Fruit fly (Drosophila melanogaster) whole organism, prepupa: ENCODE measurements around the gene Acbp6.

ENCODE experiments used
- Blimp-1 ChIP-seq: fragments of 200-800 bp; sonication (Bioruptor generic); optimal IDR thresholded peaks from 3 replicates; lab custom pipeline; 2017; ENCODE audit warnings: missing biosample characterization, missing genetic modification characterization, mild to moderate bottlenecking, moderate library complexity, missing genetic modification reagents
- CG10631 ChIP-seq: fragments of 200-800 bp; sonication (Bioruptor generic); optimal IDR thresholded peaks from 2 replicates; lab custom pipeline; 2016; ENCODE audit warnings: missing biosample characterization, missing genetic modification characterization
- CG10669 ChIP-seq: fragments of 200-800 bp; sonication (Bioruptor generic); optimal IDR thresholded peaks from 3 replicates; lab custom pipeline; 2018; ENCODE audit warnings: missing biosample characterization, mild to moderate bottlenecking, missing genetic modification characterization, moderate library complexity
- CG11294 ChIP-seq: fragments of 200-800 bp; sonication (Bioruptor generic); IDR thresholded peaks from 2 replicates; pipeline ENCODE4 v1.3.6; 2022; ENCODE audit warnings: missing biosample characterization, missing genetic modification characterization
- CG11902 ChIP-seq: fragments of 200-800 bp; sonication (Bioruptor generic); optimal IDR thresholded peaks from 3 replicates; lab custom pipeline; 2016; ENCODE audit warnings: missing biosample characterization, missing genetic modification characterization
- CG15336 ChIP-seq: fragments of 200-800 bp; sonication (Bioruptor generic); IDR thresholded peaks from 2 replicates; pipeline ENCODE4 v1.3.6; 2022; ENCODE audit warnings: missing biosample characterization, missing genetic modification characterization
- CG1621 ChIP-seq: fragments of 200-800 bp; sonication (Bioruptor generic); optimal IDR thresholded peaks from 3 replicates; lab custom pipeline; 2018; ENCODE audit warnings: missing biosample characterization, mild to moderate bottlenecking, missing genetic modification characterization
- CG16779 ChIP-seq: fragments of 200-800 bp; sonication (Bioruptor generic); optimal IDR thresholded peaks from 3 replicates; lab custom pipeline; 2017; ENCODE audit warnings: missing biosample characterization, mild to moderate bottlenecking, missing genetic modification characterization
- CG3032 ChIP-seq: fragments of 200-800 bp; optimal IDR thresholded peaks from 2 replicates; lab custom pipeline; 2019; ENCODE audit warnings: missing biosample characterization, mild to moderate bottlenecking, missing genetic modification characterization, moderate library complexity
- CG32006 ChIP-seq: fragments of 200-800 bp; sonication (Bioruptor generic); optimal IDR thresholded peaks from 3 replicates; lab custom pipeline; 2017; ENCODE audit warnings: missing biosample characterization, mild to moderate bottlenecking, missing genetic modification characterization
- CG3919 ChIP-seq: fragments of 200-800 bp; sonication (Bioruptor generic); optimal IDR thresholded peaks from 3 replicates; lab custom pipeline; 2016; ENCODE audit warnings: missing biosample characterization, missing genetic modification characterization
- CG4318 ChIP-seq: fragments of 200-800 bp; sonication (Bioruptor generic); optimal IDR thresholded peaks from 3 replicates; lab custom pipeline; 2017; ENCODE audit warnings: missing biosample characterization, mild to moderate bottlenecking, missing genetic modification characterization
- CG6163 ChIP-seq: fragments of 200-800 bp; sonication (Bioruptor generic); IDR thresholded peaks from 3 replicates; pipeline ENCODE4 v1.3.6; 2022; ENCODE audit warnings: missing biosample characterization, missing genetic modification characterization
- CG6276 ChIP-seq: fragments of 200-800 bp; sonication (Bioruptor generic); optimal IDR thresholded peaks from 2 replicates; lab custom pipeline; 2017; ENCODE audit warnings: missing biosample characterization, mild to moderate bottlenecking, missing genetic modification characterization
- CG6792 ChIP-seq: fragments of 200-800 bp; sonication (Bioruptor generic); optimal IDR thresholded peaks from 3 replicates; lab custom pipeline; 2016; ENCODE audit warnings: missing biosample characterization, missing genetic modification characterization
- CG6808 ChIP-seq: fragments of 200-800 bp; sonication (Bioruptor generic); optimal IDR thresholded peaks from 3 replicates; lab custom pipeline; 2017; ENCODE audit warnings: missing biosample characterization, missing genetic modification characterization, mild to moderate bottlenecking, moderate library complexity, missing genetic modification reagents
- CG6854 ChIP-seq: fragments of 200-800 bp; sonication (Bioruptor generic); optimal IDR thresholded peaks from 2 replicates; lab custom pipeline; 2017; ENCODE audit warnings: missing biosample characterization, mild to moderate bottlenecking, missing genetic modification characterization
- CG7368 ChIP-seq: fragments of 200-800 bp; sonication (Bioruptor generic); optimal IDR thresholded peaks from 3 replicates; lab custom pipeline; 2016; ENCODE audit warnings: missing biosample characterization, missing genetic modification characterization
- CG8119 ChIP-seq: fragments of 200-800 bp; sonication (Bioruptor generic); IDR thresholded peaks from 3 replicates; pipeline ENCODE4 v1.3.6; 2022; ENCODE audit warnings: missing biosample characterization, missing genetic modification characterization
- CG8319 ChIP-seq: fragments of 200-800 bp; sonication (Bioruptor generic); optimal IDR thresholded peaks from 3 replicates; lab custom pipeline; 2016; ENCODE audit warnings: missing biosample characterization, missing genetic modification characterization
- Eip75B ChIP-seq: fragments of 200-800 bp; sonication (Bioruptor generic); optimal IDR thresholded peaks from 3 replicates; lab custom pipeline; 2016; ENCODE audit warnings: missing biosample characterization, missing genetic modification characterization
- Eip78C ChIP-seq: fragments of 200-800 bp; sonication (Bioruptor generic); peaks from one replicate; lab custom pipeline; 2016; ENCODE audit warnings: missing biosample characterization, missing genetic modification characterization
- Ets96B ChIP-seq: fragments of 200-800 bp; optimal IDR thresholded peaks from 2 replicates; lab custom pipeline; 2019; ENCODE audit warnings: missing biosample characterization, mild to moderate bottlenecking, missing genetic modification characterization, moderate library complexity
- Gug ChIP-seq: fragments of 200-800 bp; sonication (Bioruptor generic); IDR thresholded peaks from 2 replicates; pipeline ENCODE4 v1.3.6; 2022; ENCODE audit warnings: missing biosample characterization, missing genetic modification characterization
- Hr39 ChIP-seq: fragments of 200-800 bp; sonication (Bioruptor generic); optimal IDR thresholded peaks from 2 replicates; lab custom pipeline; 2016; ENCODE audit warnings: missing biosample characterization, missing genetic modification characterization
- Hr4 ChIP-seq: fragments of 200-800 bp; sonication (Bioruptor generic); optimal IDR thresholded peaks from 3 replicates; lab custom pipeline; 2016; ENCODE audit warnings: missing biosample characterization, missing genetic modification characterization
- Lpt ChIP-seq: fragments of 200-800 bp; sonication (Bioruptor generic); optimal IDR thresholded peaks from 3 replicates; lab custom pipeline; 2016; ENCODE audit warnings: missing biosample characterization, missing genetic modification characterization
- Met ChIP-seq: fragments of 200-800 bp; sonication (Bioruptor generic); optimal IDR thresholded peaks from 3 replicates; lab custom pipeline; 2016; ENCODE audit warnings: missing biosample characterization, missing genetic modification characterization
- OdsH ChIP-seq: fragments of 200-800 bp; sonication (Bioruptor generic); optimal IDR thresholded peaks from 3 replicates; lab custom pipeline; 2016; ENCODE audit warnings: missing biosample characterization, missing genetic modification characterization
- Smox ChIP-seq: fragments of 200-800 bp; sonication (Bioruptor generic); optimal IDR thresholded peaks from 3 replicates; lab custom pipeline; 2016; ENCODE audit warnings: missing biosample characterization, missing genetic modification characterization
- Sox102F ChIP-seq: fragments of 200-800 bp; sonication (Bioruptor generic); optimal IDR thresholded peaks from 2 replicates; lab custom pipeline; 2016; ENCODE audit warnings: missing biosample characterization, mild to moderate bottlenecking, missing genetic modification characterization
- Sox14 ChIP-seq: fragments of 200-800 bp; sonication (Bioruptor generic); optimal IDR thresholded peaks from 3 replicates; lab custom pipeline; 2016; ENCODE audit warnings: missing biosample characterization, missing genetic modification characterization
- Sox15 ChIP-seq: fragments of 200-800 bp; sonication (Bioruptor generic); optimal IDR thresholded peaks from 3 replicates; lab custom pipeline; 2016; ENCODE audit warnings: missing biosample characterization, missing genetic modification characterization
- acj6 ChIP-seq: fragments of 200-800 bp; sonication (Bioruptor generic); optimal IDR thresholded peaks from 3 replicates; lab custom pipeline; 2016; ENCODE audit warnings: missing biosample characterization, missing genetic modification characterization
- dac ChIP-seq: fragments of 200-800 bp; sonication (Bioruptor generic); optimal IDR thresholded peaks from 2 replicates; lab custom pipeline; 2017; ENCODE audit warnings: missing biosample characterization, mild to moderate bottlenecking, missing genetic modification characterization
- dsx ChIP-seq: fragments of 200-800 bp; optimal IDR thresholded peaks from 3 replicates; lab custom pipeline; 2019; ENCODE audit warnings: missing biosample characterization, mild to moderate bottlenecking, missing genetic modification characterization, moderate library complexity; ENCODE audit not compliant: poor library complexity, severe bottlenecking
- eg ChIP-seq: fragments of 200-800 bp; sonication (Bioruptor generic); IDR thresholded peaks from 3 replicates; pipeline ENCODE4 v1.3.6; 2022; ENCODE audit warnings: missing biosample characterization, missing genetic modification characterization
- fd59A ChIP-seq: fragments of 200-800 bp; sonication (Bioruptor generic); optimal IDR thresholded peaks from 2 replicates; lab custom pipeline; 2017; ENCODE audit warnings: missing biosample characterization, mild to moderate bottlenecking, missing genetic modification characterization, missing genetic modification reagents
- fd85E ChIP-seq: fragments of 200-800 bp; sonication (Bioruptor generic); optimal IDR thresholded peaks from 3 replicates; lab custom pipeline; 2016; ENCODE audit warnings: missing biosample characterization, missing genetic modification characterization
- lz ChIP-seq: fragments of 200-800 bp; sonication (Bioruptor generic); optimal IDR thresholded peaks from 3 replicates; lab custom pipeline; 2016; ENCODE audit warnings: missing biosample characterization, missing genetic modification characterization
- net ChIP-seq: fragments of 200-800 bp; sonication (Bioruptor generic); optimal IDR thresholded peaks from 3 replicates; lab custom pipeline; 2016; ENCODE audit warnings: missing biosample characterization, missing genetic modification characterization
- pdm3 ChIP-seq: fragments of 200-800 bp; sonication (Bioruptor generic); optimal IDR thresholded peaks from 3 replicates; lab custom pipeline; 2016; ENCODE audit warnings: missing biosample characterization, missing genetic modification characterization
- salr ChIP-seq, 2 experiments: fragments of 200-800 bp; sonication (Bioruptor generic); optimal IDR thresholded peaks; 3 replicates each; lab custom pipeline; 2016 to 2018; ENCODE audit warnings: missing biosample characterization in 2 of 2, missing genetic modification characterization in 2 of 2, mild to moderate bottlenecking in 1 of 2
- svp ChIP-seq: fragments of 200-800 bp; sonication (Bioruptor generic); peaks from one replicate; lab custom pipeline; 2016; ENCODE audit warnings: missing biosample characterization, missing genetic modification characterization
- topi ChIP-seq: fragments of 200-800 bp; sonication (Bioruptor generic); optimal IDR thresholded peaks from 3 replicates; lab custom pipeline; 2016; ENCODE audit warnings: missing biosample characterization, missing genetic modification characterization
- vri ChIP-seq: fragments of 200-800 bp; sonication (Bioruptor generic); optimal IDR thresholded peaks from 3 replicates; lab custom pipeline; 2016; ENCODE audit warnings: missing biosample characterization, mild to moderate bottlenecking, missing genetic modification characterization

Gene Acbp6

dm6 chr3L:7094020-7094419 is 34.7 kb upstream of the Acbp6 start:
- TF ChIP-seq CG10631 (GFP tag; lab: Kevin White, UChicago): no peak
- TF ChIP-seq CG11902 (GFP tag; lab: Kevin White, UChicago): no peak
- no peak for TF ChIP-seq CG6163 (GFP tag; lab: Robert Waterston, UW)
- TF ChIP-seq OdsH (GFP tag; lab: Kevin White, UChicago): no peak
- no peak for TF ChIP-seq Hr39
- TF ChIP-seq topi (GFP tag; lab: Kevin White, UChicago): no peak

- no peak for TF ChIP-seq CG16779
- peak; percentile 39; the same call in 1 of the 3 replicates for TF ChIP-seq CG6163 (GFP tag; lab: Robert Waterston, UW)
- TF ChIP-seq acj6 (GFP tag; lab: Kevin White, UChicago): no peak
- no peak for TF ChIP-seq net (GFP tag; lab: Kevin White, UChicago)
- no peak for TF ChIP-seq lz
- TF ChIP-seq Eip78C: peak; percentile 29
- no peak for TF ChIP-seq CG15336
- no peak for TF ChIP-seq CG6808
- TF ChIP-seq CG8319: no peak
- TF ChIP-seq CG1621 (tag; lab: Kevin White, UChicago): peak; percentile 86
- no peak for TF ChIP-seq CG4318 (GFP tag; lab: Kevin White, UChicago)
- TF ChIP-seq CG6792: no peak
- no peak for TF ChIP-seq fd85E (GFP tag; lab: Kevin White, UChicago)
- no peak for TF ChIP-seq Smox (GFP tag; lab: Kevin White, UChicago)
- TF ChIP-seq pdm3 (GFP tag; lab: Kevin White, UChicago): no peak
- TF ChIP-seq CG6854 (GFP tag; lab: Kevin White, UChicago): peak; percentile 38
- TF ChIP-seq CG11902 (GFP tag; lab: Kevin White, UChicago): no peak
- no peak for TF ChIP-seq Blimp-1 (GFP tag; lab: Kevin White, UChicago)
- TF ChIP-seq CG7368: no peak
- TF ChIP-seq vri (GFP tag; lab: Kevin White, UChicago): no peak
- TF ChIP-seq Sox14 (GFP tag; lab: Kevin White, UChicago): no peak
- peak; percentile 6 for TF ChIP-seq dsx
- no peak for TF ChIP-seq Ets96B
- TF ChIP-seq, all 60 proteins: peak for 5
These were observed 34.1 kb upstream of the Acbp6 start, which contains the start of gene form3 for dm6 chr3L:7094548-7095072. form3 (plus strand) TSS chr3L:7094818.

dm6 chr3L:7096530-7096929 is 32.2 kb upstream of the Acbp6 start:
- TF ChIP-seq Smox (GFP tag; lab: Kevin White, UChicago) (no peak), svp (GFP tag; lab: Kevin White, UChicago) (no peak), CG10669 (no peak), CG8119 (GFP tag; lab: Robert Waterston, UW) (peak; percentile 46; the same call in 2 of the 3 replicates), Sox102F (no peak), pdm3 (GFP tag; lab: Kevin White, UChicago) (peak; percentile 18), Eip75B (no peak), fd59A (GFP tag; lab: Kevin White, UChicago) (no peak), acj6 (GFP tag; lab: Kevin White, UChicago) (peak; percentile 10), CG11294 (GFP tag; lab: Robert Waterston, UW) (peak; percentile 27; the same call in 1 of the 2 replicates), CG11902 (GFP tag; lab: Kevin White, UChicago) (no peak), Sox15 (GFP tag; lab: Kevin White, UChicago) (no peak), Hr4 (GFP tag; lab: Kevin White, UChicago) (peak; percentile 61), Eip78C (peak; percentile 63), CG3919 (GFP tag; lab: Kevin White, UChicago) (peak; percentile 27), dac (GFP tag; lab: Kevin White, UChicago) (no peak), CG1621 (tag; lab: Kevin White, UChicago) (no peak), Lpt (peak; percentile 40), Met (GFP tag; lab: Kevin White, UChicago) (peak; percentile 3), CG15336 (peak; percentile 67), CG6854 (GFP tag; lab: Kevin White, UChicago) (no peak), CG6276 (GFP tag; lab: Kevin White, UChicago) (peak; percentile 33), Gug (GFP tag; lab: Robert Waterston, UW) (peak; percentile 37; the same call in 1 of the 2 replicates), CG4318 (GFP tag; lab: Kevin White, UChicago) (peak; percentile 2), CG3032 (tag; lab: Kevin White, UChicago) (no peak), Ets96B (no peak), CG6163 (GFP tag; lab: Robert Waterston, UW) (peak; percentile 56; the same call in 2 of the 3 replicates), CG32006 (GFP tag; lab: Kevin White, UChicago) (peak; percentile 48), Sox14 (GFP tag; lab: Kevin White, UChicago) (no peak), eg (GFP tag; lab: Robert Waterston, UW) (peak; percentile 77), Hr39 (peak; percentile 25), net (GFP tag; lab: Kevin White, UChicago) (peak; percentile 1), dsx (no peak), fd85E (GFP tag; lab: Kevin White, UChicago) (no peak), salr (GFP tag; optimal IDR thresholded peaks at IDR 0.05; lab: Kevin White, UChicago) (peak in 1 of 2 experiments; percentile 8)
